Fruit fly (Drosophila melanogaster): ENCODE data around the gene CG42327.

Gene CG42327

DNA sequence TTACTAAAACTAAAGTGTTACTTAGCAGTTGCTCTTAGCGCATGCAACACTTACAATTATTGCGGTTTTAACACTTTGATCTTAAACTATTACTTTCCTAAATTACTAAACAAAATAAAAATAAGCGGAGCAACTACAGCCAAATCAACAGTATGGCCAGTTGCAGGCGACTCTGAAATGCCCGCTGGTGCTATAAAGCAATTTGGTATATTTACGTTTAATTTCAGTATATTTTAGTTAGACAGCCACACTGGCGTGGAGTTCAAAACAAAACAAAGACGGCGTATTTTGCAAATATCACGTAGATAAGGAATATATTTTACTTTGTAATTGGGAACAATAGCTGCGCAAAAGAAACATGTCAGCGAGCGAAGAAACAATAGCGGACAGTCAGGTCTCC is 23.6 kb downstream of the CG42327 start, which contains the start of the genes Taf12 and Ho (continued):
- no peak for TF ChIP-seq Stat92E (GFP tag; optimal IDR thresholded peaks at IDR 0.05)
- no peak for TF ChIP-seq Sox100B (GFP tag; optimal IDR thresholded peaks at IDR 0.05)
- TF ChIP-seq dysf (GFP tag; IDR thresholded peaks at IDR 0.05) = no peak
- no peak for TF ChIP-seq CG6654 (GFP tag; optimal IDR thresholded peaks at IDR 0.05)
- peak; percentile 42 for TF ChIP-seq HmgZ (tag; optimal IDR thresholded peaks at IDR 0.05)
- TF ChIP-seq CG10565 (GFP tag; optimal IDR thresholded peaks at IDR 0.05) = no peak
- no peak for TF ChIP-seq CG8944 (GFP tag; optimal IDR thresholded peaks at IDR 0.05)

DNA sequence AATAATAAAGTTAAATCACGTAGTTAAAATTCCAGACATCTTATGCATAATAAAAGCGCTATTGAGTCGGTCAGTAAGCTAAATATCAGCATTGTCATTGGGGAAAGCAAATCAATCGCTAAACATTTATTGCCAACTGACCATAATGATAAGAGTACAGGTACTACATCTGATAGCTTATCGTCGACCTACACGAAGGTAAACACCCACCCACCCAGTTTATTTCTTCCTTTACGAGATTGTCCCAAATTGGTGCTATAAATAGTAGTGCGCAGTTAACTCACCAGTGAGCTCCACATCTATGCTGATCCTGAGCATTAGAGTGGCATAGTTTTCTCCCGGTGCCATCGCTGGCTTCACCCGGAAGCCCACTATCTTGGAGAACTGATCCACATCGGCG is 27.7 kb downstream of the CG42327 start:
- TF ChIP-seq gem (tag; optimal IDR thresholded peaks at IDR 0.05) = no peak
- no peak for TF ChIP-seq pum (GFP tag; optimal IDR thresholded peaks at IDR 0.05)
- no peak for TF ChIP-seq Asciz (GFP tag; optimal IDR thresholded peaks at IDR 0.05)
- no peak for TF ChIP-seq dan (GFP tag; IDR thresholded peaks at IDR 0.05)
- TF ChIP-seq ttk (GFP tag; IDR thresholded peaks at IDR 0.05) = no peak
- no peak for TF ChIP-seq Trl (optimal IDR thresholded peaks at IDR 0.05)
- no peak for TF ChIP-seq Trl (GFP tag; optimal IDR thresholded peaks at IDR 0.05)
- TF ChIP-seq sob (GFP tag; IDR thresholded peaks at IDR 0.05) = no peak
- TF ChIP-seq Poxn (GFP tag; IDR thresholded peaks at IDR 0.05) = no peak
- TF ChIP-seq ro (GFP tag; IDR thresholded peaks at IDR 0.05) = no peak
- TF ChIP-seq gsb-n (tag; optimal IDR thresholded peaks at IDR 0.05) = no peak
- no peak for TF ChIP-seq Mes4 (GFP tag; optimal IDR thresholded peaks at IDR 0.05)
- no peak for TF ChIP-seq tup (GFP tag; optimal IDR thresholded peaks at IDR 0.05)
- no peak for TF ChIP-seq tin (GFP tag; optimal IDR thresholded peaks at IDR 0.05)
- TF ChIP-seq gcm2 (GFP tag; optimal IDR thresholded peaks at IDR 0.05) = no peak
- no peak for TF ChIP-seq stc (GFP tag; IDR thresholded peaks at IDR 0.05)
- no peak for TF ChIP-seq H15 (GFP tag; IDR thresholded peaks at IDR 0.05)
- TF ChIP-seq exex (tag; optimal IDR thresholded peaks at IDR 0.05) = peak; percentile 76
- no peak for TF ChIP-seq CG3995 (GFP tag; optimal IDR thresholded peaks at IDR 0.05)
- TF ChIP-seq CG31365 (tag; optimal IDR thresholded peaks at IDR 0.05) = no peak
- no peak for TF ChIP-seq ATbp (GFP tag; optimal IDR thresholded peaks at IDR 0.05)
- no peak for TF ChIP-seq CG14667 (GFP tag; IDR thresholded peaks at IDR 0.05)
- TF ChIP-seq trem (tag; optimal IDR thresholded peaks at IDR 0.05) = no peak
- TF ChIP-seq da (GFP tag; optimal IDR thresholded peaks at IDR 0.05) = no peak
- TF ChIP-seq Ssrp (tag; optimal IDR thresholded peaks at IDR 0.05) = no peak
- TF ChIP-seq HHEX (GFP tag; optimal IDR thresholded peaks at IDR 0.05) = no peak
- TF ChIP-seq otp (GFP tag; IDR thresholded peaks at IDR 0.05) = no peak
- TF ChIP-seq vnd (GFP tag; IDR thresholded peaks at IDR 0.05; ENCODE audit: partially characterized antibody) = no peak
- no peak for TF ChIP-seq CG12391 (tag; optimal IDR thresholded peaks at IDR 0.05)
- TF ChIP-seq tna (GFP tag; IDR thresholded peaks at IDR 0.05; ENCODE audit: partially characterized antibody) = no peak
- no peak for TF ChIP-seq Dll (GFP tag; IDR thresholded peaks at IDR 0.05; ENCODE audit: partially characterized antibody)
- TF ChIP-seq Sry-β (GFP tag; optimal IDR thresholded peaks at IDR 0.05) = no peak
- TF ChIP-seq CG12155 (GFP tag; optimal IDR thresholded peaks at IDR 0.05) = no peak
- no peak for TF ChIP-seq pzg (GFP tag; optimal IDR thresholded peaks at IDR 0.05)
- no peak for TF ChIP-seq CG13287 (GFP tag; IDR thresholded peaks at IDR 0.05; ENCODE audit: partially characterized antibody)
- TF ChIP-seq Spps (tag; optimal IDR thresholded peaks at IDR 0.05) = no peak
- no peak for TF ChIP-seq Hr78 (GFP tag; optimal IDR thresholded peaks at IDR 0.05)
- no peak for TF ChIP-seq onecut (GFP tag; IDR thresholded peaks at IDR 0.05)
- TF ChIP-seq CG17829 (tag; optimal IDR thresholded peaks at IDR 0.05) = no peak
- peak; percentile 97 for TF ChIP-seq sug (tag; optimal IDR thresholded peaks at IDR 0.05)
- peak; percentile 2 for TF ChIP-seq Med (GFP tag)
- no peak for TF ChIP-seq CG17568 (GFP tag; optimal IDR thresholded peaks at IDR 0.05)
- no peak for TF ChIP-seq Max (GFP tag; optimal IDR thresholded peaks at IDR 0.05)
